Fruit fly (Drosophila melanogaster) Kc167 (cell line): Measurements from ENCODE around the gene Vps2.

Source experiments
- Sin3A ChIP-seq: fragments of >200 bp; optimal IDR thresholded peaks from 2 replicates; lab custom pipeline; 2018; ENCODE audit warnings: missing external identifiers
- insv ChIP-seq: fragments of >200 bp; optimal IDR thresholded peaks from 3 replicates; lab custom pipeline; 2018; ENCODE audit warnings: missing external identifiers

DNA sequence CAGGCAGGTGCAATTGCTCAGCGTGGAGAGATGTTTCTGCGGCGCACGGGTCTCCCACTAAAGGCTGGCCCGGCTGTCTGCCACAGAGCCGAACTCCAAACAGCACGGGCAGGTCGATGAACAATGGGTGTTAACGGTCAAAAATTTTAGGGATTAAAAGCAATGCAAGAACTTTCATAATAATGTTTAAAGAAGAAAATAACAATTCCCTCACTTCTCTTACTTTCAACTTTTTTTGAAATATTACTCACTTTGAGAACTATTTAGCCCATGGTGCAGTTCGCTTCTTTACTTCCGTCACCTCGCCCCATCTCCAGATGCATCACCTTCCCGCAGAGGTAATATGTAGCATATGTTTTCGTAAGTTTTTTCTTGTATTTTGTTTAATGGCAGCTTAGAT lies 19.9 kb downstream of the Vps2 start:
- no peak for TF ChIP-seq insv (lab: Kevin White, UChicago)
- no peak for TF ChIP-seq Sin3A (lab: Kevin White, UChicago)
